Worm (Caenorhabditis elegans) whole organism, L2 larva: ENCODE measurements around the gene F13D12.8.

Source experiments
- ZK546.5 ChIP-seq: sonication (generic microtip); optimal IDR thresholded peaks from 2 replicates; lab custom pipeline; 2017; ENCODE audit warnings: missing biosample characterization, missing genetic modification characterization
- ama-1 ChIP-seq: fragments of 150-350 bp; optimal IDR thresholded peaks from 2 replicates; lab custom pipeline; 2018; ENCODE audit warnings: inconsistent platforms
- blmp-1 ChIP-seq: sonication (generic microtip); optimal IDR thresholded peaks from 2 replicates; lab custom pipeline; 2017; ENCODE audit warnings: missing genetic modification characterization, mild to moderate bottlenecking, missing compliant biosample characterization, antibody characterized with exemption, moderate library complexity; ENCODE audit not compliant: insufficient read depth
- lin-39 ChIP-seq: fragments of 150-350 bp; optimal IDR thresholded peaks from 2 replicates; lab custom pipeline; 2014; ENCODE audit warnings: missing biosample characterization, missing genetic modification reagents, missing genetic modification characterization
- nhr-11 ChIP-seq: fragments of 150-350 bp; optimal IDR thresholded peaks from 2 replicates; lab custom pipeline; 2014; ENCODE audit warnings: missing biosample characterization, missing genetic modification characterization
- nhr-12 ChIP-seq: fragments of 150-350 bp; optimal IDR thresholded peaks from 2 replicates; lab custom pipeline; 2014; ENCODE audit warnings: missing biosample characterization, missing genetic modification characterization
- nhr-237 ChIP-seq: fragments of 150-350 bp; optimal IDR thresholded peaks from 2 replicates; lab custom pipeline; 2014; ENCODE audit warnings: missing biosample characterization, missing genetic modification characterization
- nhr-25 ChIP-seq: fragments of 150-350 bp; sonication (generic microtip); optimal IDR thresholded peaks from 3 replicates; lab custom pipeline; 2014; ENCODE audit warnings: missing biosample characterization, missing genetic modification characterization
- skn-1 ChIP-seq: sonication (generic microtip); optimal IDR thresholded peaks from 2 replicates; lab custom pipeline; 2017; ENCODE audit warnings: missing biosample characterization, missing genetic modification characterization
- zag-1 ChIP-seq: fragments of 150-350 bp; optimal IDR thresholded peaks from 2 replicates; lab custom pipeline; 2014; ENCODE audit warnings: missing biosample characterization, missing genetic modification characterization

- no peak for TF ChIP-seq nhr-12 (tag; lab: Kevin White, UChicago)
- no peak for TF ChIP-seq skn-1 (tag; lab: Kevin White, UChicago)
- peak; percentile 8 for TF ChIP-seq blmp-1 (tag; lab: Kevin White, UChicago)
- peak; percentile 55 for TF ChIP-seq zag-1 (tag; lab: Kevin White, UChicago)
- no peak for TF ChIP-seq nhr-237 (tag; lab: Kevin White, UChicago)
- peak; percentile 52 for TF ChIP-seq nhr-25 (tag; lab: Kevin White, UChicago)
- no peak for TF ChIP-seq ama-1 (lab: Kevin White, UChicago)
- TF ChIP-seq lin-39 (tag; lab: Kevin White, UChicago), result no peak
- TF ChIP-seq nhr-11, result no peak
- TF ChIP-seq ZK546.5, result no peak
These were observed 8.0 kb downstream of the F13D12.8 start for ce11 chrII:11724362-11724761.
